Fruit fly (Drosophila melanogaster): ENCODE measurements around the gene CG45064.

CG45064 gene

DNA sequence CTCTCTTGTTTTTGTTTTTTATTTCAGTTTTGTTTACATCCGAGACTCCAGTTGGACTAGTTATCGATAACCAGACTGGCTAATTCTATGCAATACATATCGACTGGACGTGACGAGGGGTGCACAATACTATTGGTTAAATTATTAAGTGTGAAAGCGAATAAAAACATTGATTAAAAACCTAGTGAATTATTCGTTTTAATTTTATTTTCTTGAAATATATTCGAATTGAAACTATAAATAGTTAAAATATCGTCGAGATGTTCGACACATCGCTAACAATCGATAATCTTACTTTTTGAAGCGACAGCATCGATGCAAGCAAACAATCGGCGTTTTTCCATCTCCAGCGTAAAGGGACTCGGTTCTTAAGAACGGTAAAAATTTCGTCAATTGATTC lies 43.3 kb downstream of the CG45064 start, which contains the start of the genes CG32590 and Flo2 (continued):
- TF ChIP-seq CG5180 (GFP tag; optimal IDR thresholded peaks at IDR 0.05) (no peak), toy (GFP tag; IDR thresholded peaks at IDR 0.05) (peak; percentile 43; the same call in 1 of the 2 replicates), Myb (GFP tag; optimal IDR thresholded peaks at IDR 0.05) (peak; percentile 65), run (tag; optimal IDR thresholded peaks at IDR 0.05) (no peak), prd (optimal IDR thresholded peaks at IDR 0.05) (no peak), prd (GFP tag; IDR thresholded peaks at IDR 0.05) (peak; percentile 91), HLH3B (GFP tag; IDR thresholded peaks at IDR 0.05) (peak; percentile 71), sug (tag; optimal IDR thresholded peaks at IDR 0.05) (peak; percentile 60), CG9215 (GFP tag; IDR thresholded peaks at IDR 0.05) (peak; percentile 82), sc (optimal IDR thresholded peaks at IDR 0.05) (no peak), sc (GFP tag; optimal IDR thresholded peaks at IDR 0.05) (no peak), CG14441 (GFP tag; IDR thresholded peaks at IDR 0.05) (peak; percentile 77), Ravus (GFP tag; IDR thresholded peaks at IDR 0.05) (peak; percentile 21), Dad (GFP tag; optimal IDR thresholded peaks at IDR 0.05) (peak; percentile 43), CG3407 (GFP tag; optimal IDR thresholded peaks at IDR 0.05) (peak; percentile 20), exex (tag; optimal IDR thresholded peaks at IDR 0.05) (peak; percentile 26), btn (GFP tag; optimal IDR thresholded peaks at IDR 0.05) (no peak), CG12744 (GFP tag; optimal IDR thresholded peaks at IDR 0.05) (no peak), GATAe (GFP tag; conservative IDR thresholded peaks at IDR 0.05) (no peak; the same call in 1 of the 2 replicates), crc (GFP tag; optimal IDR thresholded peaks at IDR 0.05) (peak; percentile 9), Dp (GFP tag; optimal IDR thresholded peaks at IDR 0.05) (peak; percentile 28), CG12391 (tag; optimal IDR thresholded peaks at IDR 0.05) (peak; percentile 89), nau (GFP tag; optimal IDR thresholded peaks at IDR 0.05) (no peak), amos (GFP tag; IDR thresholded peaks at IDR 0.05; ENCODE audit: partially characterized antibody) (peak; percentile 92), Usf (GFP tag; optimal IDR thresholded peaks at IDR 0.05) (no peak), Med (GFP tag) (peak; percentile 96), kah (GFP tag; optimal IDR thresholded peaks at IDR 0.05) (no peak), oc (tag; optimal IDR thresholded peaks at IDR 0.05) (no peak), CG6254 (GFP tag; optimal IDR thresholded peaks at IDR 0.05) (peak; percentile 4), Antp (GFP tag; optimal IDR thresholded peaks at IDR 0.05) (peak; percentile 65), CG15011 (GFP tag; optimal IDR thresholded peaks at IDR 0.05) (no peak), CG15696 (tag; optimal IDR thresholded peaks at IDR 0.05) (peak; percentile 62), ase (GFP tag; IDR thresholded peaks at IDR 0.05) (peak; percentile 79), lilli (GFP tag; optimal IDR thresholded peaks at IDR 0.05) (peak; percentile 86), CG10209 (GFP tag; optimal IDR thresholded peaks at IDR 0.05) (peak; percentile 41), ham (GFP tag; IDR thresholded peaks at IDR 0.05) (no peak), psq (GFP tag; optimal IDR thresholded peaks at IDR 0.05) (peak; percentile 30), CG34422 (GFP tag; IDR thresholded peaks at IDR 0.05) (peak; percentile 88), schlank (tag; optimal IDR thresholded peaks at IDR 0.05) (no peak), CG12769 (tag; optimal IDR thresholded peaks at IDR 0.05) (no peak), CG32767 (GFP tag; IDR thresholded peaks at IDR 0.05) (peak; percentile 63; the same call in 1 of the 2 replicates), unpg (GFP tag; optimal IDR thresholded peaks at IDR 0.05) (peak; percentile 70), CG3281 (GFP tag; optimal IDR thresholded peaks at IDR 0.05) (peak; percentile 17), Ssrp (tag; optimal IDR thresholded peaks at IDR 0.05) (peak; percentile 66), CG10565 (GFP tag; optimal IDR thresholded peaks at IDR 0.05) (no peak), insv (GFP tag; optimal IDR thresholded peaks at IDR 0.05) (peak in 1 of 2 experiments; percentile 91), repo (GFP tag; optimal IDR thresholded peaks at IDR 0.05) (peak; percentile 63), sqz (GFP tag; optimal IDR thresholded peaks at IDR 0.05) (no peak), nerfin-1 (tag; optimal IDR thresholded peaks at IDR 0.05) (peak; percentile 12), CG18476 (GFP tag; optimal IDR thresholded peaks at IDR 0.05) (peak; percentile 57), p53 (GFP tag; optimal IDR thresholded peaks at IDR 0.05) (peak; percentile 35)
